Worm (Caenorhabditis elegans): ENCODE measurements around the gene ucr-2.3.

The ucr-2.3 gene

ce11 chrIII:870555-870954 lies 9.1 kb upstream of the ucr-2.3 start:
- TF ChIP-seq lin-15B (tag; optimal IDR thresholded peaks at IDR 0.05) (no peak), fkh-10 (GFP tag; optimal IDR thresholded peaks at IDR 0.05) (no peak), efl-3 (GFP tag; optimal IDR thresholded peaks at IDR 0.05) (no peak), skn-1 (tag; optimal IDR thresholded peaks at IDR 0.05) (no peak), dpl-1 (GFP tag; optimal IDR thresholded peaks at IDR 0.05) (no peak), efl-1 (optimal IDR thresholded peaks at IDR 0.05) (no peak), efl-1 (GFP tag; optimal IDR thresholded peaks at IDR 0.05 in 1 of 2) (no peak), C04F5.9 (tag; optimal IDR thresholded peaks at IDR 0.05) (no peak), ces-1 (GFP tag; optimal IDR thresholded peaks at IDR 0.05) (no peak)

ce11 chrIII:872373-872772 lies 7.3 kb upstream of the ucr-2.3 start, which contains the start of the genes T24C4.3 and clc-20:
T24C4.3 (minus strand) TSS chrIII:872473.
clc-20 (plus strand) TSS chrIII:872583.
- TF ChIP-seq sox-4 (tag; optimal IDR thresholded peaks at IDR 0.05): peak; percentile 28
- peak; percentile 72 for TF ChIP-seq dsc-1 (tag; optimal IDR thresholded peaks at IDR 0.05)
- TF ChIP-seq nhr-47 (tag; optimal IDR thresholded peaks at IDR 0.05): no peak
- TF ChIP-seq fkh-8 (tag; optimal IDR thresholded peaks at IDR 0.05): peak; percentile 23
- TF ChIP-seq nhr-85 (tag): no peak
- no peak for TF ChIP-seq efl-3 (GFP tag; optimal IDR thresholded peaks at IDR 0.05)
- no peak for TF ChIP-seq nhr-71 (tag; optimal IDR thresholded peaks at IDR 0.05)
- no peak for TF ChIP-seq ama-1 (optimal IDR thresholded peaks at IDR 0.05)
- TF ChIP-seq unc-98 (GFP tag; IDR thresholded peaks at IDR 0.05): no peak

- TF ChIP-seq unc-62 (GFP tag; optimal IDR thresholded peaks at IDR 0.05): no peak
- TF ChIP-seq ces-1 (GFP tag; optimal IDR thresholded peaks at IDR 0.05): no peak
- TF ChIP-seq vab-15 (tag; optimal IDR thresholded peaks at IDR 0.05): no peak
- no peak for TF ChIP-seq tbx-2 (tag; optimal IDR thresholded peaks at IDR 0.05)
- TF ChIP-seq nhr-71 (tag; optimal IDR thresholded peaks at IDR 0.05): no peak
- no peak for TF ChIP-seq swsn-7 (tag; optimal IDR thresholded peaks at IDR 0.05)
- TF ChIP-seq lin-35 (GFP tag; optimal IDR thresholded peaks at IDR 0.05): no peak
- TF ChIP-seq hlh-17 (GFP tag; optimal IDR thresholded peaks at IDR 0.05; ENCODE audit: borderline replicate concordance): no peak
- no peak for TF ChIP-seq nhr-84 (tag; optimal IDR thresholded peaks at IDR 0.05)
- TF ChIP-seq rnt-1 (tag; optimal IDR thresholded peaks at IDR 0.05): no peak
- TF ChIP-seq nhr-28 (tag; optimal IDR thresholded peaks at IDR 0.05): no peak
- TF ChIP-seq mep-1 (tag; optimal IDR thresholded peaks at IDR 0.05): no peak
- no peak for TF ChIP-seq lin-15B (tag; optimal IDR thresholded peaks at IDR 0.05)
- TF ChIP-seq dsc-1 (tag; optimal IDR thresholded peaks at IDR 0.05): no peak
- no peak for TF ChIP-seq efl-1 (optimal IDR thresholded peaks at IDR 0.05)
- no peak for TF ChIP-seq efl-1 (GFP tag; optimal IDR thresholded peaks at IDR 0.05 in 1 of 2)
- no peak for TF ChIP-seq C04F5.9 (tag; optimal IDR thresholded peaks at IDR 0.05)
- TF ChIP-seq nhr-12 (tag; optimal IDR thresholded peaks at IDR 0.05): no peak
- TF ChIP-seq dpl-1 (GFP tag; optimal IDR thresholded peaks at IDR 0.05): no peak
- TF ChIP-seq jun-1 (tag; optimal IDR thresholded peaks at IDR 0.05): no peak
Measured at ce11 chrIII:873432-873831, 6.2 kb upstream of the ucr-2.3 start, which contains the start of gene clc-19. clc-19 (minus strand) TSS chrIII:873566.

- TF ChIP-seq efl-1 (optimal IDR thresholded peaks at IDR 0.05) (no peak), efl-1 (GFP tag; optimal IDR thresholded peaks at IDR 0.05 in 1 of 2) (peak in 1 of 2 experiments; percentile 57), vab-15 (tag; optimal IDR thresholded peaks at IDR 0.05) (no peak)
Measured at ce11 chrIII:880840-881239, 1.2 kb downstream of the ucr-2.3 start.

ce11 chrIII:881460-881859 lies 1.8 kb downstream of the ucr-2.3 start:
- TF ChIP-seq grh-1 (GFP tag; IDR thresholded peaks at IDR 0.05): no peak
- TF ChIP-seq efl-1 (optimal IDR thresholded peaks at IDR 0.05): no peak
- TF ChIP-seq efl-1 (GFP tag; optimal IDR thresholded peaks at IDR 0.05 in 1 of 2): peak in 1 of 2 experiments; percentile 23
- TF ChIP-seq unc-98 (GFP tag; IDR thresholded peaks at IDR 0.05): no peak
- no peak for TF ChIP-seq lin-39 (tag; optimal IDR thresholded peaks at IDR 0.05)

ce11 chrIII:883595-883994 lies 3.9 kb downstream of the ucr-2.3 start:
- TF ChIP-seq efl-1 (optimal IDR thresholded peaks at IDR 0.05): no peak
- TF ChIP-seq efl-1 (GFP tag; optimal IDR thresholded peaks at IDR 0.05 in 1 of 2): peak in 1 of 2 experiments; percentile 90
- TF ChIP-seq skn-1 (tag; optimal IDR thresholded peaks at IDR 0.05): no peak
